Fruit fly (Drosophila melanogaster): Measurements from ENCODE around the gene CG18493.
A peak's percentile ranks its signal among the peaks of the same experiment; 100 is the strongest.

The CG18493 gene

DNA sequence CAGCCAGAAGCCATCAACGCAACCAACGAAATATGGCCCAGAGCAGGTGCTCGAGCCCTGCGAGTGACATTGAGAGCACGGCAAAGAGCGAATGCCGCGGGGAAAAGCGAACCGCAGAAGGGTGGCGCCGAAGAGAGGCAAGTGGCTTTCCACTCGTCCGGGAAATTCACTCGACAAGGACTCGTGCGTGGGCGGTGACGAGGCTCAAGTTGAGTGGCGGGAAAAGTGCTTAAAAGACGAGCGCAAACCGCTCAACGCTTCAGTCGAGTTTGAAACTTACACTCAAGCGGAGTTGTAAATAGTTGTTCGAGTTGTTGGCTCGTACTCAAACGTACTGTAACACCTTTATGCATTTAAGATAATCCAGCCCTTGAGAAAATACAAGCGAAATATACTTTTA is 22.4 kb downstream of the CG18493 start, which contains the start of gene CG31221 (continued):
- no peak for TF ChIP-seq prd (optimal IDR thresholded peaks at IDR 0.05)
- TF ChIP-seq prd (GFP tag; IDR thresholded peaks at IDR 0.05): no peak
- TF ChIP-seq row (GFP tag; IDR thresholded peaks at IDR 0.05): no peak
- 0 out of 2 replicates have a peak, but pooled peaks have one; percentile 41 for TF ChIP-seq CG32532 (GFP tag; IDR thresholded peaks at IDR 0.05)
- peak; percentile 22; the same call in 1 of the 3 replicates for TF ChIP-seq ci (GFP tag; IDR thresholded peaks at IDR 0.05)

DNA sequence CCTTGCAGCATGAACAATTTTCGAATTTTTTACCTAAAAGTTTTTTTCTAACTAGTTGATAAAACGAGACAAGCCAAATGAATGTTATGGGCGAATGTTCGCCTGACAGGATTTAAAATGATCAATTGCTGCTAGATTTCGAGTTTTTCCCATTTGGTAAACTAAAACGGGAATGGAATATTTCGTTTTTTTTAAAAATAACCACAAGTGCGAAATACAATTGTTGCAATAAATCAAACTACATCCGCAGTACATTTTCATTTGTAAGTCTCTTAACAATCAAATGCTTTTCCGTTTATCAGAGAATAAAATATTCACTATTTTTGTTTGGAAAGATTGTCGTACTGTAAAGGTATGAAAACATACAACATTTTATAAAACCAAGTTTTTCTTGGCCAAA is 35.0 kb downstream of the CG18493 start, which contains the start of gene CG3517:
Gene CG3517 (minus strand): TSS at position 101 of the 400 bp plus-strand sequence.
- no peak for TF ChIP-seq CG1603 (tag; optimal IDR thresholded peaks at IDR 0.05)
- no peak for TF ChIP-seq CG12299 (tag; optimal IDR thresholded peaks at IDR 0.05)
- no peak for TF ChIP-seq CG2875 (GFP tag; optimal IDR thresholded peaks at IDR 0.05)
- no peak for TF ChIP-seq YL-1 (GFP tag; optimal IDR thresholded peaks at IDR 0.05)
- no peak for TF ChIP-seq HmgZ (tag; optimal IDR thresholded peaks at IDR 0.05)
- TF ChIP-seq chinmo (GFP tag; IDR thresholded peaks at IDR 0.05; ENCODE audit: partially characterized antibody): no peak
- no peak for TF ChIP-seq Hr51 (GFP tag; optimal IDR thresholded peaks at IDR 0.05)
- no peak for TF ChIP-seq HLH3B (GFP tag; IDR thresholded peaks at IDR 0.05)
- no peak for TF ChIP-seq Aef1 (GFP tag; IDR thresholded peaks at IDR 0.05)
- no peak for TF ChIP-seq CG9609 (GFP tag; optimal IDR thresholded peaks at IDR 0.05)
